Fruit fly (Drosophila melanogaster): ENCODE measurements around the gene ppk13.

DNA sequence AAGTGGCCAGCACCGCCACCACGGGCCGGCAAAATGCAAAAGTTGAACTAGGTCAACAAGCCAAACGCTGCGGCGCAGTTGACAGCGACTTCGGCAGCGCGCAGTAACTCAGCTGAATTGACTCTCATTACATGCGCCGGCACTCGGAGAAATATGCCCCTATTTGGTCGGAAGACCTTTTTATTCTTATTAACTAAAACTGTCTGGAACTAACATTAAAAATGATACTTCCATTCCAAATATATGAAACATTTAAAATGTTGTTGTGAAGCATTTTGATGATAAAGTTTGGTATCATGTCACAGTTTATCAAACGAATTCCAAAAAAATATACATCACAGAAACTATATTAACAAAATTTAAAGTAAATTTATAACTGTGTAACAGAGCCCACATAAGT lies 21.4 kb downstream of the ppk13 start:
- TF ChIP-seq CG8478 (optimal IDR thresholded peaks at IDR 0.05) = no peak
- no peak for TF ChIP-seq CTCF (optimal IDR thresholded peaks at IDR 0.05)
